Fruit fly (Drosophila melanogaster): ENCODE measurements around the gene alphaSnap.

alphaSnap gene

DNA sequence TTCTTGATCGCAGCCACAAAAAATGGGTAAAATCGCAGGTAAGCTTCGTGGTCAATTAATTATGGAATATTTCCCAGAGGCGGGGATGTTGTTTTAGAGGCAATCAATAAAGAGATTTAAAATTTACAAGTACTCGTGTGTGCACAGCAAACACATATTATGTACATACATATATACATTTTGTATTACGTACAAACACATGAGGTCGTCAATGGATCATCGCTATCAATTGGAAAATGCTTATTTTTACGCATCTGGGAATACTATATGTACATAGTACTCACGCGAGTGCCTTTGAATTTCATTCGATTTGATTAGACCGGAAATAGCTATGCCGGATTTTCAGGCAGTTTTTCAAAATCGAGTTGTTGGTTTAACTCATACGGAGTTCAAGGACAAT is 4.3 kb downstream of the alphaSnap start:
- TF ChIP-seq CTCF (optimal IDR thresholded peaks at IDR 0.05) (no peak), CG8478 (optimal IDR thresholded peaks at IDR 0.05) (no peak)

DNA sequence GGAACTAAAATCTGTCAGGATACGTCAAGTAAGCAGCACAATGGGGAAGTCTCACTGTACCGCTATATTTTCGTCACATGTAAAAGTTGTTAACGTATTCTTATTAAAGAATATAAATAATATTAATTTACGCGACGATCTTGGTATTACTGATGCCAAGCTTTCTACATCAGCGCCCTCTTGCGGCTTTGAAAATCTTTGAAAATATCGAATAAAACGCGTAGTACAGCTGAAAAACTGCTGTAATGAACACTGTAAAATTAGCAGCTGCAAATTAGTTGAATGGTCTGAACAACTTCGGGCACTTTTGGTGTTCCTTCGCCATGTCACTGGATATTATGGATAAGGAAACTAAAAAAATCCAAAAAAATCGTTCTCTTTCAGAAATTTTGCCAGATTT is 6.6 kb downstream of the alphaSnap start:
- TF ChIP-seq CTCF (optimal IDR thresholded peaks at IDR 0.05) (peak; percentile 50 to 78), CG8478 (optimal IDR thresholded peaks at IDR 0.05) (no peak)

- no peak for TF ChIP-seq CTCF (optimal IDR thresholded peaks at IDR 0.05)
- TF ChIP-seq CG8478 (optimal IDR thresholded peaks at IDR 0.05): no peak
Measured at dm6 chr3L:20320652-20321051, 7.2 kb downstream of the alphaSnap start, which contains the start of gene Spn77Bb. Gene Spn77Bb, plus strand, starts transcription at chr3L:20320952.

- TF ChIP-seq CTCF (optimal IDR thresholded peaks at IDR 0.05): no peak
- TF ChIP-seq CG8478 (optimal IDR thresholded peaks at IDR 0.05): no peak
Measured at dm6 chr3L:20342334-20342733, 28.9 kb downstream of the alphaSnap start, which contains the start of gene Spn77Bc. Gene Spn77Bc, plus strand, starts transcription at chr3L:20342634.

dm6 chr3L:20347762-20348580 is 34.5 kb downstream of the alphaSnap start, which contains the start of the genes Rbbp5 and eRF1:
Gene Rbbp5, minus strand, starts transcription at chr3L:20347942.
Gene eRF1, plus strand, starts transcription at chr3L:20348355.
- no peak for TF ChIP-seq CG8478 (optimal IDR thresholded peaks at IDR 0.05)
- TF ChIP-seq CTCF (optimal IDR thresholded peaks at IDR 0.05): no peak

- TF ChIP-seq CTCF (optimal IDR thresholded peaks at IDR 0.05) (no peak), CG8478 (optimal IDR thresholded peaks at IDR 0.05) (no peak)
Measured at dm6 chr3L:20348581-20349093, 35.2 kb downstream of the alphaSnap start.

DNA sequence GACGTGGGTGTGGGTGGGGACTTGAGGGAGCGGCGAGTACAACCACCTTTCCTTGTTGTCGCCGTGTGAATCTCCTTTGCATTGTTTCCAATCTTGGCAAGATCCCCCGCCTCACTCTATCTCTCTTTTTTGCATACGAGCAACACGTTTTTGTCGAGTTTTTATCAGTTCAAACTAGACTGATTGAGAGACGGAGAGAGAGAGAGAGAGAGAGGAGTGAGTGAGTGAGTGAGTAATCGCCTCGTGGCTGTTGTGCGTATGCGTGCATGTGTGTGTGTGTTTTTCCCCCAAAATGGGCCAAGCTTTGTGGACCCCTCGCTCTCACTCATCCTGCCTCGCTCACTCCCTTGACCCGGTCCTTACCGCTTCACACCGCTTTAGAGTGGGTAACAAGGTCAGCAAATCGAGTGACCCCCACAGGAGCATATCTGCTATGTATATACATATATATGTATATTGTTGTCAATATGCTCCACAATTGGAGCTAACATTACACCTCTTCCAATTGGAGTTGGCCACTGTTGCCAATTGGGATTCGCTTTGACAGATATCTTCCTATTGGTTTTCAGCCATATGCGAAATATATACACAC is 36.0 kb downstream of the alphaSnap start:
- TF ChIP-seq CG8478 (optimal IDR thresholded peaks at IDR 0.05): no peak
- TF ChIP-seq CTCF (optimal IDR thresholded peaks at IDR 0.05): no peak

DNA sequence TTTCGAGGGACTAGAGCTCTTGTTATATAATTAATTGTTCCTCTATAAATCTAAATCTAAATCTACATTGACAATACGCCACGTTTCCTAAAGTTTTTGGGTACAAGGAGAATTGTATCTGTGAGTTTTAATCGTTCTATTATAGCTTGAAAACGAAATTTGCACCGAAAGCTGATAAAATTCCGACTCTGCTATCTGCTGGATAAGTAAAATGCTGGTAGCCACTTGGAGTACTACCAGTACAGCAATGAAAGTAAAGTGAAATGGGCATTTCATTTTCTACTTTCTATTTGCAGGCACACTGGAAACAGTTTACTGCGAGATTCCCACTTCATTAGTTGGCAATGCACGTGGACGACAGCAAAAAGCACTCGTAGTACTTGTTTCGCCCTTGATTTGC is 39.7 kb downstream of the alphaSnap start, which contains the start of gene CG5618:
TSS of gene CG5618 (plus strand) at position 301 of the 400 bp plus-strand sequence.
- TF ChIP-seq CG8478 (optimal IDR thresholded peaks at IDR 0.05) (no peak), CTCF (optimal IDR thresholded peaks at IDR 0.05) (no peak)

- TF ChIP-seq CG8478 (optimal IDR thresholded peaks at IDR 0.05) (no peak), CTCF (optimal IDR thresholded peaks at IDR 0.05) (no peak)
Measured at dm6 chr3L:20353726-20354332, 40.4 kb downstream of the alphaSnap start.

dm6 chr3L:20354363-20354762 is 40.9 kb downstream of the alphaSnap start:
- no peak for TF ChIP-seq CG8478 (optimal IDR thresholded peaks at IDR 0.05)
- TF ChIP-seq CTCF (optimal IDR thresholded peaks at IDR 0.05): no peak

dm6 chr3L:20354872-20355271 is 41.4 kb downstream of the alphaSnap start:
- TF ChIP-seq CG8478 (optimal IDR thresholded peaks at IDR 0.05) (no peak), CTCF (optimal IDR thresholded peaks at IDR 0.05) (no peak)

dm6 chr3L:20356613-20357012 is 43.2 kb downstream of the alphaSnap start, which contains the start of gene kin17:
Gene kin17, plus strand, starts transcription at chr3L:20356807.
- no peak for TF ChIP-seq CG8478 (optimal IDR thresholded peaks at IDR 0.05)
- no peak for TF ChIP-seq CTCF (optimal IDR thresholded peaks at IDR 0.05)

dm6 chr3L:20358212-20358611 is 44.8 kb downstream of the alphaSnap start, which contains the start of gene CG5665:
Gene CG5665, plus strand, starts transcription at chr3L:20358512.
- TF ChIP-seq CG8478 (optimal IDR thresholded peaks at IDR 0.05) (no peak), CTCF (optimal IDR thresholded peaks at IDR 0.05) (no peak)

- TF ChIP-seq CTCF (optimal IDR thresholded peaks at IDR 0.05) (no peak), CG8478 (optimal IDR thresholded peaks at IDR 0.05) (no peak)
Measured at dm6 chr3L:20361389-20361788, 48.0 kb downstream of the alphaSnap start, which contains the start of gene Prim2. Gene Prim2, minus strand, starts transcription at chr3L:20361585.

DNA sequence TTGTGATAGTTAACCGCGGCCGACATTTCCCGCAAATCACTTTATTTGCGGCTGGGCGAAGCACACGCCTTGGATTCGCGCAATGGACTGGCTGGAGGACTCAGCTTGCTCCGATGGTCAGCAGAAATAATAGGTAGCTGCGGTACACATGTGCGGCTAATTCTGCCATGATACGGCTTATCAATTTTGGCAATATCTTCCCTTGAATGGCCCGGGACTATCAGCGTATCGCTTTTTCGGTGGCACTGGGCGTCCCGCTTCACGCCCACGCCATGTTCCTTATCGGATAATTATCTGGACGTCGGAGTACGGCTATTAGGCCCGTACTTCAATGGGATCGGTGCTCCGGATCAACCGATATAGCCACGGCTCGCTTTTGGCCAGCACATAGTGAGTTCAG is 52.6 kb downstream of the alphaSnap start:
- TF ChIP-seq CG8478 (optimal IDR thresholded peaks at IDR 0.05): no peak
- no peak for TF ChIP-seq CTCF (optimal IDR thresholded peaks at IDR 0.05)
